Worm (Caenorhabditis elegans): ENCODE data around the gene atg-16.1.
A peak's percentile ranks its signal among the peaks of the same experiment; 100 is the strongest.

Gene atg-16.1

ce11 chrX:4484072-4484471 lies 21.8 kb upstream of the atg-16.1 start:
- TF ChIP-seq aly-1 (tag; optimal IDR thresholded peaks at IDR 0.05) (no peak), hnd-1 (tag; optimal IDR thresholded peaks at IDR 0.05) (no peak), scrt-1 (GFP tag; IDR thresholded peaks at IDR 0.05) (no peak), hmbx-1 (tag; optimal IDR thresholded peaks at IDR 0.05) (no peak), ets-7 (tag; optimal IDR thresholded peaks at IDR 0.05) (no peak), tra-4 (tag; optimal IDR thresholded peaks at IDR 0.05) (no peak), ceh-36 (tag; optimal IDR thresholded peaks at IDR 0.05) (no peak), pes-1 (GFP tag; IDR thresholded peaks at IDR 0.05) (no peak), ceh-13 (GFP tag; optimal IDR thresholded peaks at IDR 0.05) (no peak), tbx-37 (GFP tag; conservative IDR thresholded peaks at IDR 0.05) (no peak), F13C5.2 (tag; optimal IDR thresholded peaks at IDR 0.05) (no peak), hmg-4 (GFP tag; optimal IDR thresholded peaks at IDR 0.05) (no peak), sea-1 (GFP tag; conservative IDR thresholded peaks at IDR 0.05) (no peak), ama-1 (optimal IDR thresholded peaks at IDR 0.05) (no peak), flt-1 (GFP tag; IDR thresholded peaks at IDR 0.05) (no peak), tbx-11 (GFP tag; IDR thresholded peaks at IDR 0.05) (no peak), B0310.2 (tag; optimal IDR thresholded peaks at IDR 0.05) (no peak)

- TF ChIP-seq F13C5.2 (tag; optimal IDR thresholded peaks at IDR 0.05) (no peak), scrt-1 (GFP tag; IDR thresholded peaks at IDR 0.05) (no peak), B0310.2 (tag; optimal IDR thresholded peaks at IDR 0.05) (no peak)
These were observed 18.5 kb upstream of the atg-16.1 start for ce11 chrX:4480800-4481199.

- no peak for TF ChIP-seq tra-4 (tag; optimal IDR thresholded peaks at IDR 0.05)
- no peak for TF ChIP-seq aly-1 (tag; optimal IDR thresholded peaks at IDR 0.05)
- TF ChIP-seq flt-1 (GFP tag; IDR thresholded peaks at IDR 0.05): no peak
- TF ChIP-seq tbx-37 (GFP tag; conservative IDR thresholded peaks at IDR 0.05): no peak
- TF ChIP-seq pes-1 (GFP tag; IDR thresholded peaks at IDR 0.05): no peak
- no peak for TF ChIP-seq F13C5.2 (tag; optimal IDR thresholded peaks at IDR 0.05)
- no peak for TF ChIP-seq tbx-11 (GFP tag; IDR thresholded peaks at IDR 0.05)
- TF ChIP-seq hnd-1 (tag; optimal IDR thresholded peaks at IDR 0.05): no peak
- TF ChIP-seq ceh-36 (tag; optimal IDR thresholded peaks at IDR 0.05): no peak
- TF ChIP-seq scrt-1 (GFP tag; IDR thresholded peaks at IDR 0.05): no peak
- no peak for TF ChIP-seq ets-7 (tag; optimal IDR thresholded peaks at IDR 0.05)
- no peak for TF ChIP-seq hmbx-1 (tag; optimal IDR thresholded peaks at IDR 0.05)
- TF ChIP-seq ceh-13 (GFP tag; optimal IDR thresholded peaks at IDR 0.05): no peak
- TF ChIP-seq hmg-4 (GFP tag; optimal IDR thresholded peaks at IDR 0.05): no peak
- no peak for TF ChIP-seq ama-1 (optimal IDR thresholded peaks at IDR 0.05)
- TF ChIP-seq B0310.2 (tag; optimal IDR thresholded peaks at IDR 0.05): no peak
- TF ChIP-seq sea-1 (GFP tag; conservative IDR thresholded peaks at IDR 0.05): no peak
These were observed 17.7 kb upstream of the atg-16.1 start for ce11 chrX:4479960-4480359.

ce11 chrX:4478503-4478902 lies 16.2 kb upstream of the atg-16.1 start:
- TF ChIP-seq B0310.2 (tag; optimal IDR thresholded peaks at IDR 0.05) (no peak), aly-1 (tag; optimal IDR thresholded peaks at IDR 0.05) (no peak), pes-1 (GFP tag; IDR thresholded peaks at IDR 0.05) (no peak), scrt-1 (GFP tag; IDR thresholded peaks at IDR 0.05) (no peak), ets-7 (tag; optimal IDR thresholded peaks at IDR 0.05) (no peak), hmbx-1 (tag; optimal IDR thresholded peaks at IDR 0.05) (no peak), ama-1 (optimal IDR thresholded peaks at IDR 0.05) (no peak), ceh-13 (GFP tag; optimal IDR thresholded peaks at IDR 0.05) (no peak), sea-1 (GFP tag; conservative IDR thresholded peaks at IDR 0.05) (no peak)

- TF ChIP-seq ama-1 (optimal IDR thresholded peaks at IDR 0.05) (no peak), F13C5.2 (tag; optimal IDR thresholded peaks at IDR 0.05) (peak; percentile 42)
These were observed 7.1 kb upstream of the atg-16.1 start, which contains the start of gene asb-2 for ce11 chrX:4469297-4469816. TSS of gene asb-2 (plus strand) at chrX:4469766.

- TF ChIP-seq sea-1 (GFP tag; conservative IDR thresholded peaks at IDR 0.05): no peak
- no peak for TF ChIP-seq ceh-36 (tag; optimal IDR thresholded peaks at IDR 0.05)
These were observed 4.0 kb upstream of the atg-16.1 start, which contains the start of gene nmur-3 for ce11 chrX:4466218-4466617. TSS of gene nmur-3 (plus strand) at chrX:4466518.

ce11 chrX:4464367-4464766 lies 2.1 kb upstream of the atg-16.1 start:
- TF ChIP-seq ceh-13 (GFP tag; optimal IDR thresholded peaks at IDR 0.05) (no peak), ama-1 (optimal IDR thresholded peaks at IDR 0.05) (no peak)

ce11 chrX:4457853-4458322 lies 4.4 kb downstream of the atg-16.1 start, which contains the start of gene aps-2:
TSS of gene aps-2 (plus strand) at chrX:4458272.
- TF ChIP-seq hmg-4 (GFP tag; optimal IDR thresholded peaks at IDR 0.05): peak; percentile 59
- TF ChIP-seq ama-1 (optimal IDR thresholded peaks at IDR 0.05): no peak
- TF ChIP-seq tra-4 (tag; optimal IDR thresholded peaks at IDR 0.05): no peak
- TF ChIP-seq F13C5.2 (tag; optimal IDR thresholded peaks at IDR 0.05): peak; percentile 76
- TF ChIP-seq tbx-11 (GFP tag; IDR thresholded peaks at IDR 0.05): no peak
- no peak for TF ChIP-seq ets-7 (tag; optimal IDR thresholded peaks at IDR 0.05)
- TF ChIP-seq ceh-36 (tag; optimal IDR thresholded peaks at IDR 0.05): no peak
- TF ChIP-seq hmbx-1 (tag; optimal IDR thresholded peaks at IDR 0.05): no peak
- TF ChIP-seq pes-1 (GFP tag; IDR thresholded peaks at IDR 0.05): no peak
- no peak for TF ChIP-seq ceh-13 (GFP tag; optimal IDR thresholded peaks at IDR 0.05)
- TF ChIP-seq B0310.2 (tag; optimal IDR thresholded peaks at IDR 0.05): no peak
- no peak for TF ChIP-seq hnd-1 (tag; optimal IDR thresholded peaks at IDR 0.05)
- TF ChIP-seq scrt-1 (GFP tag; IDR thresholded peaks at IDR 0.05): no peak

ce11 chrX:4453820-4454219 lies 8.4 kb downstream of the atg-16.1 start, which contains the start of gene F02E8.4:
TSS of gene F02E8.4 (plus strand) at chrX:4454120.
- TF ChIP-seq F13C5.2 (tag; optimal IDR thresholded peaks at IDR 0.05): no peak
- TF ChIP-seq flt-1 (GFP tag; IDR thresholded peaks at IDR 0.05): no peak
- TF ChIP-seq tra-4 (tag; optimal IDR thresholded peaks at IDR 0.05): no peak
- no peak for TF ChIP-seq scrt-1 (GFP tag; IDR thresholded peaks at IDR 0.05)
- no peak for TF ChIP-seq ceh-36 (tag; optimal IDR thresholded peaks at IDR 0.05)
- TF ChIP-seq tbx-37 (GFP tag; conservative IDR thresholded peaks at IDR 0.05): no peak
